Worm (Caenorhabditis elegans) whole organism, L4 larva: Measurements from ENCODE around the gene fcmt-1.

ENCODE experiments used
- F26F4.8 ChIP-seq: fragments of 200-800 bp; sonication (Bioruptor generic); conservative IDR thresholded peaks from 2 replicates; pipeline ENCODE4 v1.3.6; 2022; ENCODE audit warnings: missing genetic modification characterization, missing compliant biosample characterization
- F44E2.7 ChIP-seq: fragments of 200-800 bp; sonication (Bioruptor generic); IDR thresholded peaks from 2 replicates; pipeline ENCODE4 v2.1.2; 2022; ENCODE audit warnings: missing genetic modification characterization, missing compliant biosample characterization
- T20F7.1 ChIP-seq: fragments of 200-800 bp; sonication (Bioruptor generic); optimal IDR thresholded peaks from 2 replicates; lab custom pipeline; 2018; ENCODE audit warnings: mild to moderate bottlenecking, missing genetic modification characterization, missing compliant biosample characterization
- Y105C5A.15 ChIP-seq: fragments of 200-800 bp; sonication (Bioruptor generic); IDR thresholded peaks from 2 replicates; pipeline ENCODE4 v1.3.6; 2022; ENCODE audit warnings: missing genetic modification characterization, missing compliant biosample characterization
- Y48G9A.11 ChIP-seq: fragments of 200-800 bp; sonication (Bioruptor generic); IDR thresholded peaks from 2 replicates; pipeline ENCODE4 v1.3.6; 2022; ENCODE audit warnings: missing genetic modification reagents, missing genetic modification characterization, missing compliant biosample characterization
- ZK337.2 ChIP-seq: fragments of 200-800 bp; sonication (Bioruptor generic); IDR thresholded peaks from 2 replicates; pipeline ENCODE4 v1.3.6; 2022; ENCODE audit warnings: missing genetic modification reagents, missing genetic modification characterization, missing compliant biosample characterization
- aha-1 ChIP-seq: fragments of 150-350 bp; peaks from one replicate; lab custom pipeline; 2014; ENCODE audit warnings: missing biosample characterization, missing genetic modification characterization
- ama-1 ChIP-seq: fragments of 150-350 bp; optimal IDR thresholded peaks from 2 replicates; lab custom pipeline; 2014; ENCODE audit warnings: inconsistent platforms, mixed read lengths
- arid-1 ChIP-seq: fragments of 200-800 bp; sonication (Bioruptor generic); conservative IDR thresholded peaks from 2 replicates; pipeline ENCODE4 v1.3.6; 2022; ENCODE audit warnings: missing genetic modification reagents, missing genetic modification characterization, missing compliant biosample characterization
- ceh-28 ChIP-seq: fragments of 150-350 bp; optimal IDR thresholded peaks from 2 replicates; lab custom pipeline; 2014; ENCODE audit warnings: missing biosample characterization, missing genetic modification reagents, missing genetic modification characterization
- ceh-62 ChIP-seq: sonication (generic microtip); optimal IDR thresholded peaks from 2 replicates; lab custom pipeline; 2017; ENCODE audit warnings: missing biosample characterization, missing genetic modification characterization
- dpl-1 ChIP-seq: fragments of 150-350 bp; optimal IDR thresholded peaks from 2 replicates; lab custom pipeline; 2014; ENCODE audit warnings: missing biosample characterization, missing genetic modification reagents, missing genetic modification characterization
- egl-43 ChIP-seq: fragments of 200-800 bp; sonication (Bioruptor generic); IDR thresholded peaks from 2 replicates; pipeline ENCODE4 v1.3.6; 2022; ENCODE audit warnings: missing genetic modification reagents, missing genetic modification characterization, missing compliant biosample characterization
- fkh-10 ChIP-seq: fragments of 150-350 bp; optimal IDR thresholded peaks from 2 replicates; lab custom pipeline; 2014; ENCODE audit warnings: missing biosample characterization, missing genetic modification reagents, missing genetic modification characterization
- gei-8 ChIP-seq: fragments of 200-800 bp; sonication (Bioruptor generic); optimal IDR thresholded peaks from 2 replicates; lab custom pipeline; 2018; ENCODE audit warnings: mild to moderate bottlenecking, missing genetic modification characterization, missing compliant biosample characterization
- hlh-11 ChIP-seq: fragments of 200-800 bp; sonication (Bioruptor generic); optimal IDR thresholded peaks from 2 replicates; lab custom pipeline; 2018; ENCODE audit warnings: mild to moderate bottlenecking, missing genetic modification characterization, missing compliant biosample characterization
- hlh-30 ChIP-seq: sonication (generic microtip); optimal IDR thresholded peaks from 2 replicates; lab custom pipeline; 2017; ENCODE audit warnings: antibody characterized with exemption, mild to moderate bottlenecking, missing genetic modification characterization, missing compliant biosample characterization; ENCODE audit not compliant: insufficient read depth
- hmg-1.1 ChIP-seq: fragments of 200-800 bp; sonication (Bioruptor generic); IDR thresholded peaks from 2 replicates; pipeline ENCODE4 v1.3.6; 2022; ENCODE audit warnings: missing genetic modification reagents, missing genetic modification characterization, missing compliant biosample characterization
- jun-1 ChIP-seq: fragments of 150-350 bp; optimal IDR thresholded peaks from 2 replicates; lab custom pipeline; 2014; ENCODE audit warnings: missing biosample characterization, missing genetic modification reagents, missing genetic modification characterization
- lin-13 ChIP-seq: fragments of 150-350 bp; optimal IDR thresholded peaks from 2 replicates; lab custom pipeline; 2014; ENCODE audit warnings: missing biosample characterization, missing genetic modification reagents, missing genetic modification characterization
- lin-29 ChIP-seq: fragments of 200-800 bp; sonication (Bioruptor generic); IDR thresholded peaks from 2 replicates; pipeline ENCODE4 v1.3.6; 2022; ENCODE audit warnings: missing genetic modification reagents, missing genetic modification characterization, missing compliant biosample characterization
- lin-38 ChIP-seq: fragments of 200-800 bp; sonication (Bioruptor generic); IDR thresholded peaks from 2 replicates; pipeline ENCODE4 v1.3.6; 2022; ENCODE audit warnings: missing genetic modification reagents, missing genetic modification characterization, missing compliant biosample characterization
- lsy-2 ChIP-seq, 2 experiments: fragments of 150-350 bp in 1 of 2; sonication (generic microtip) in 1 of 2; optimal IDR thresholded peaks; 2 replicates each; lab custom pipeline; 2014 to 2017; ENCODE audit warnings: missing biosample characterization in 2 of 2, missing genetic modification characterization in 2 of 2
- mep-1 ChIP-seq: fragments of 150-350 bp; sonication (generic microtip); optimal IDR thresholded peaks from 3 replicates; lab custom pipeline; 2014; ENCODE audit warnings: missing biosample characterization, missing genetic modification characterization
- mxl-3 ChIP-seq: fragments of 200-800 bp; sonication (Bioruptor generic); optimal IDR thresholded peaks from 2 replicates; lab custom pipeline; 2018; ENCODE audit warnings: mild to moderate bottlenecking, missing genetic modification characterization, missing compliant biosample characterization
- nhr-111 ChIP-seq: fragments of 200-800 bp; sonication (Bioruptor generic); optimal IDR thresholded peaks from 2 replicates; lab custom pipeline; 2018; ENCODE audit warnings: mild to moderate bottlenecking, missing genetic modification characterization, missing compliant biosample characterization
- nhr-25 ChIP-seq: sonication (generic microtip); optimal IDR thresholded peaks from 2 replicates; lab custom pipeline; 2017; ENCODE audit warnings: missing genetic modification characterization, mild to moderate bottlenecking, missing compliant biosample characterization, antibody characterized with exemption, moderate library complexity, borderline replicate concordance; ENCODE audit not compliant: insufficient read depth
- nhr-41 ChIP-seq: fragments of 200-800 bp; sonication (Bioruptor generic); IDR thresholded peaks from 2 replicates; pipeline ENCODE4 v1.3.6; 2022; ENCODE audit warnings: missing genetic modification reagents, missing genetic modification characterization, missing compliant biosample characterization
- nhr-76 ChIP-seq: fragments of 150-350 bp; optimal IDR thresholded peaks from 2 replicates; lab custom pipeline; 2014; ENCODE audit warnings: missing biosample characterization, missing genetic modification characterization
- pha-4 ChIP-seq, 2 experiments: fragments of 150-350 bp in 1 of 2; fragments of 200-800 bp in 1 of 2; sonication (Bioruptor generic) in 1 of 2; IDR thresholded peaks in 1 of 2; optimal IDR thresholded peaks in 1 of 2; 2 replicates each; pipeline versions ENCODE4 v1.3.6 to Lab custom; 2014 to 2022; ENCODE audit warnings: missing genetic modification characterization in 2 of 2, missing genetic modification reagents in 2 of 2, missing biosample characterization in 1 of 2, missing compliant biosample characterization in 1 of 2
- rbr-2 ChIP-seq: sonication (generic microtip); optimal IDR thresholded peaks from 2 replicates; lab custom pipeline; 2016; ENCODE audit warnings: missing genotype, missing genetic modification characterization, missing compliant biosample characterization
- sdz-12 ChIP-seq: fragments of 200-800 bp; sonication (Bioruptor generic); optimal IDR thresholded peaks from 2 replicates; lab custom pipeline; 2018; ENCODE audit warnings: mild to moderate bottlenecking, missing genetic modification characterization, missing compliant biosample characterization
- set-16 ChIP-seq: fragments of 200-800 bp; sonication (Bioruptor generic); IDR thresholded peaks from 2 replicates; pipeline ENCODE4 v1.3.6; 2022; ENCODE audit warnings: missing genetic modification reagents, missing genetic modification characterization, missing compliant biosample characterization
- tag-97 ChIP-seq: fragments of 200-800 bp; sonication (Bioruptor generic); IDR thresholded peaks from 2 replicates; pipeline ENCODE4 v1.3.6; 2022; ENCODE audit warnings: missing genetic modification characterization, missing compliant biosample characterization
- tra-1 ChIP-seq: fragments of 200-800 bp; sonication (Bioruptor generic); IDR thresholded peaks from 2 replicates; pipeline ENCODE4 v1.3.6; 2022; ENCODE audit warnings: missing genetic modification reagents, missing genetic modification characterization, missing compliant biosample characterization
- unc-130 ChIP-seq: sonication (generic microtip); optimal IDR thresholded peaks from 2 replicates; lab custom pipeline; 2016; ENCODE audit warnings: missing genetic modification reagents, missing genetic modification characterization, missing compliant biosample characterization
- vab-7 ChIP-seq: fragments of 200-800 bp; sonication (Bioruptor generic); IDR thresholded peaks from 2 replicates; pipeline ENCODE4 v1.3.6; 2022; ENCODE audit warnings: missing genetic modification reagents, missing genetic modification characterization, missing compliant biosample characterization
- zfp-3 ChIP-seq: fragments of 200-800 bp; sonication (Bioruptor generic); conservative IDR thresholded peaks from 2 replicates; pipeline ENCODE4 v1.3.6; 2022; ENCODE audit warnings: missing genetic modification reagents, missing genetic modification characterization, missing compliant biosample characterization
- zip-11 ChIP-seq: fragments of 200-800 bp; sonication (Bioruptor generic); IDR thresholded peaks from 2 replicates; pipeline ENCODE4 v1.3.6; 2022; ENCODE audit warnings: missing genetic modification characterization, missing compliant biosample characterization

fcmt-1 gene

ce11 chrII:11728545-11729105, 19.3 kb upstream of the fcmt-1 start, which contains the start of gene alh-8 (continued):
- TF ChIP-seq vab-7 (no peak), tag-97 (GFP tag; lab: Robert Waterston, UW) (no peak), F44E2.7 (GFP tag; lab: Robert Waterston, UW) (no peak), F26F4.8 (GFP tag; lab: Robert Waterston, UW) (no peak), nhr-25 (no peak), fkh-10 (no peak), nhr-111 (GFP tag; lab: Kevin White, UChicago) (no peak), lsy-2 (tag; optimal IDR thresholded peaks at IDR 0.05; lab: Kevin White, UChicago) (peak in 1 of 2 experiments; percentile 39), set-16 (GFP tag; lab: Robert Waterston, UW) (no peak), hmg-1.1 (GFP tag; lab: Robert Waterston, UW) (no peak), ama-1 (lab: Kevin White, UChicago) (peak; percentile 64), mep-1 (tag; lab: Kevin White, UChicago) (peak; percentile 48), zip-11 (GFP tag; lab: Robert Waterston, UW) (no peak), dpl-1 (GFP tag; lab: Kevin White, UChicago) (peak; percentile 16), sdz-12 (GFP tag; lab: Kevin White, UChicago) (no peak), hlh-30 (tag; lab: Kevin White, UChicago) (peak; percentile 97), hlh-11 (peak; percentile 87), Y105C5A.15 (GFP tag; lab: Robert Waterston, UW) (no peak), gei-8 (GFP tag; lab: Kevin White, UChicago) (no peak), ceh-62 (tag; lab: Kevin White, UChicago) (no peak), ZK337.2 (GFP tag; lab: Robert Waterston, UW) (no peak), ceh-28 (tag; lab: Kevin White, UChicago) (no peak), pha-4 (GFP tag; IDR thresholded peaks at IDR 0.05; lab: Robert Waterston, UW) (peak; percentile 56; the same call in 1 of the 2 replicates), pha-4 (tag; optimal IDR thresholded peaks at IDR 0.05; lab: Kevin White, UChicago) (no peak), nhr-41 (GFP tag; lab: Robert Waterston, UW) (peak; percentile 89)

DNA sequence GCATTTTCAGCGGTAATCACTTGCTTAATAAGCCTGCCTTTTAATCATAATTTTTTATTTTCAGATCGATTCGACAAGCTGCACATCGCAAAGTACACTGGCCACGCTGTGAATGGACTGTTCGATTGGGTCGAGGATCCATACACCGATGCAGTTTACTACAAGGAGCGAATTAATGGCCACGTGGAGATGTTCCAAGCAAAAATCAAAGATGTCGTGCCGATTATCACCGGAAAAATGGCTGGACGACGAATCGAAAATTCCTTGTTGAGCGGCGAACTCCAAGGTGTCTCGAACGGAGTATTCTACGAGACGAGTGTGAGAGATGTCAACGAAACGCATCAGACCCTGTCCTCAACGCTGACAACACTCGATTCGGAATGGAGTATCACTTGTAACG, 18.1 kb upstream of the fcmt-1 start:
- TF ChIP-seq T20F7.1 (GFP tag; lab: Kevin White, UChicago) (no peak), mxl-3 (no peak), aha-1 (tag; lab: Kevin White, UChicago) (peak; percentile 91)

- TF ChIP-seq lin-38 (GFP tag; lab: Robert Waterston, UW) (peak; percentile 40; the same call in 1 of the 2 replicates), set-16 (GFP tag; lab: Robert Waterston, UW) (peak; percentile 93), lin-13 (GFP tag; lab: Kevin White, UChicago) (no peak), ceh-62 (tag; lab: Kevin White, UChicago) (no peak), aha-1 (tag; lab: Kevin White, UChicago) (peak; percentile 41), rbr-2 (tag; lab: Kevin White, UChicago) (peak; percentile 10), tra-1 (GFP tag; lab: Robert Waterston, UW) (0 out of 2 replicates have a peak, but pooled peaks have one; percentile 11), zfp-3 (GFP tag; lab: Robert Waterston, UW) (0 out of 2 replicates have a peak, but pooled peaks have one; percentile 40), lsy-2 (tag; optimal IDR thresholded peaks at IDR 0.05; lab: Kevin White, UChicago) (peak in 1 of 2 experiments; percentile 51), lin-29 (GFP tag; lab: Robert Waterston, UW) (no peak), unc-130 (GFP tag; lab: Kevin White, UChicago) (peak; percentile 46), egl-43 (GFP tag; lab: Robert Waterston, UW) (0 out of 2 replicates have a peak, but pooled peaks have one; percentile 46), nhr-76 (no peak), hlh-30 (tag; lab: Kevin White, UChicago) (no peak), Y48G9A.11 (GFP tag; lab: Robert Waterston, UW) (peak; percentile 71; the same call in 1 of the 2 replicates), jun-1 (tag; lab: Kevin White, UChicago) (no peak), arid-1 (GFP tag; lab: Robert Waterston, UW) (no peak)
- TF ChIP-seq, all 104 proteins: peak for 10
These were observed 17.2 kb upstream of the fcmt-1 start, which contains the start of gene F13D12.5 for ce11 chrII:11726470-11727106. Gene F13D12.5 (plus strand): TSS chrII:11726814.
